Fruit fly (Drosophila melanogaster) whole organism, embryonic: ENCODE measurements around the gene CG9673.
A peak's percentile ranks its signal among the peaks of the same experiment; 100 is the strongest.

Source experiments
- Abd-B ChIP-seq: fragments of 200-800 bp; sonication (Bioruptor generic); optimal IDR thresholded peaks from 2 replicates; lab custom pipeline; 2018; ENCODE audit warnings: missing biosample characterization, mild to moderate bottlenecking, missing genetic modification characterization, moderate library complexity
- Awh ChIP-seq: fragments of 200-800 bp; sonication (Bioruptor generic); IDR thresholded peaks from 2 replicates; pipeline ENCODE4, ENCODE4 v1.3.6; 2022; ENCODE audit warnings: missing biosample characterization, missing genetic modification characterization
- C15 ChIP-seq: fragments of 200-800 bp; sonication (Bioruptor generic); IDR thresholded peaks from 3 replicates; pipeline ENCODE4 v1.3.6; 2022; ENCODE audit warnings: missing biosample characterization, missing genetic modification characterization
- CG13287 ChIP-seq: fragments of 200-800 bp; sonication (Bioruptor generic); IDR thresholded peaks from 2 replicates; pipeline ENCODE4 v1.3.6; 2022; ENCODE audit warnings: missing biosample characterization, missing genetic modification characterization; ENCODE audit not compliant: partially characterized antibody
- CG15269 ChIP-seq: fragments of 200-800 bp; sonication (Bioruptor generic); optimal IDR thresholded peaks from 2 replicates; lab custom pipeline; 2018; ENCODE audit warnings: missing biosample characterization, mild to moderate bottlenecking, missing genetic modification characterization, moderate library complexity
- CG15601 ChIP-seq: fragments of 200-800 bp; sonication (Bioruptor generic); optimal IDR thresholded peaks from 3 replicates; lab custom pipeline; 2019; ENCODE audit warnings: missing biosample characterization, mild to moderate bottlenecking, missing genetic modification characterization, moderate library complexity
- CG15696 ChIP-seq: fragments of 200-800 bp; sonication (Bioruptor generic); optimal IDR thresholded peaks from 2 replicates; lab custom pipeline; 2019; ENCODE audit warnings: missing biosample characterization, mild to moderate bottlenecking, missing genetic modification characterization, moderate library complexity
- CG17912 ChIP-seq: fragments of 200-800 bp; sonication (Bioruptor generic); optimal IDR thresholded peaks from 2 replicates; lab custom pipeline; 2018; ENCODE audit warnings: missing biosample characterization, mild to moderate bottlenecking, missing genetic modification characterization
- CG2712 ChIP-seq: fragments of 200-800 bp; optimal IDR thresholded peaks from 3 replicates; lab custom pipeline; 2019; ENCODE audit warnings: missing biosample characterization, mild to moderate bottlenecking, missing genetic modification characterization, moderate library complexity
- CG3065 ChIP-seq: fragments of 200-800 bp; sonication (Bioruptor generic); optimal IDR thresholded peaks from 2 replicates; lab custom pipeline; 2016; ENCODE audit warnings: missing biosample characterization, missing genetic modification characterization
- CG3838 ChIP-seq: fragments of 200-800 bp; sonication (Bioruptor generic); optimal IDR thresholded peaks from 3 replicates; lab custom pipeline; 2016; ENCODE audit warnings: missing biosample characterization, missing genetic modification characterization
- CG3847 ChIP-seq: fragments of 200-800 bp; sonication (Bioruptor generic); IDR thresholded peaks from 2 replicates; pipeline ENCODE4 v1.3.6; 2022; ENCODE audit warnings: missing biosample characterization, missing genetic modification characterization
- CG43689 ChIP-seq: fragments of 200-800 bp; sonication (Bioruptor generic); IDR thresholded peaks from 2 replicates; pipeline ENCODE4 v1.3.6; 2022; ENCODE audit warnings: missing biosample characterization, missing genetic modification characterization
- Dad ChIP-seq: fragments of 200-800 bp; sonication (Bioruptor generic); optimal IDR thresholded peaks from 3 replicates; lab custom pipeline; 2016; ENCODE audit warnings: missing biosample characterization, missing genetic modification characterization
- Dbx ChIP-seq: fragments of 200-800 bp; sonication (Bioruptor generic); IDR thresholded peaks from 3 replicates; pipeline ENCODE4 v1.3.6; 2022; ENCODE audit warnings: missing biosample characterization, missing genetic modification characterization
- Deaf1 ChIP-seq: fragments of 200-800 bp; optimal IDR thresholded peaks from 3 replicates; lab custom pipeline; 2019; ENCODE audit warnings: missing biosample characterization, mild to moderate bottlenecking, missing genetic modification characterization, moderate library complexity
- Elba2 ChIP-seq: fragments of 200-800 bp; sonication (Bioruptor generic); optimal IDR thresholded peaks from 3 replicates; lab custom pipeline; 2016; ENCODE audit warnings: missing biosample characterization, missing genetic modification characterization
- Fer2 ChIP-seq: fragments of 200-800 bp; sonication (Bioruptor generic); optimal IDR thresholded peaks from 2 replicates; lab custom pipeline; 2018; ENCODE audit warnings: missing biosample characterization, mild to moderate bottlenecking, missing genetic modification characterization, moderate library complexity
- H2.0 ChIP-seq: fragments of 200-800 bp; sonication (Bioruptor generic); IDR thresholded peaks from 2 replicates; pipeline ENCODE4 v1.3.6; 2022; ENCODE audit warnings: missing biosample characterization, missing genetic modification characterization
- Hmx ChIP-seq: fragments of 200-800 bp; sonication (Bioruptor generic); optimal IDR thresholded peaks from 2 replicates; lab custom pipeline; 2016; ENCODE audit warnings: missing biosample characterization, missing genetic modification characterization
- Jarid2 ChIP-seq: fragments of 200-800 bp; sonication (Bioruptor generic); optimal IDR thresholded peaks from 3 replicates; lab custom pipeline; 2017; ENCODE audit warnings: mild to moderate bottlenecking, missing biosample characterization, missing genetic modification reagents, missing genetic modification characterization
- Kr ChIP-seq: fragments of 200-800 bp; sonication (Bioruptor generic); optimal IDR thresholded peaks from 2 replicates; lab custom pipeline; 2017; ENCODE audit warnings: missing biosample characterization, mild to moderate bottlenecking, missing genetic modification characterization
- Meics ChIP-seq: fragments of 200-800 bp; sonication (Bioruptor generic); optimal IDR thresholded peaks from 2 replicates; lab custom pipeline; 2017; ENCODE audit warnings: missing biosample characterization, mild to moderate bottlenecking, missing genetic modification characterization
- Mes4 ChIP-seq: fragments of 200-800 bp; sonication (Bioruptor generic); optimal IDR thresholded peaks from 2 replicates; lab custom pipeline; 2016; ENCODE audit warnings: missing biosample characterization, missing genetic modification characterization
- NFAT ChIP-seq: fragments of 200-800 bp; sonication (Bioruptor generic); IDR thresholded peaks from 2 replicates; pipeline ENCODE4 v1.3.6; 2022; ENCODE audit warnings: missing biosample characterization, missing genetic modification characterization
- Nf-YB ChIP-seq: fragments of 200-800 bp; sonication (Bioruptor generic); optimal IDR thresholded peaks from 3 replicates; lab custom pipeline; 2019; ENCODE audit warnings: missing biosample characterization, mild to moderate bottlenecking, missing genetic modification characterization, moderate library complexity
- Optix ChIP-seq: fragments of 200-800 bp; sonication (Bioruptor generic); IDR thresholded peaks from 3 replicates; pipeline ENCODE4 v1.3.6; 2022; ENCODE audit warnings: missing biosample characterization, missing genetic modification characterization
- Rfx ChIP-seq: fragments of 200-800 bp; sonication (Bioruptor generic); IDR thresholded peaks from 2 replicates; pipeline ENCODE4 v1.3.6; 2022; ENCODE audit warnings: missing biosample characterization, missing genetic modification characterization
- Xbp1 ChIP-seq: fragments of 200-800 bp; sonication (Bioruptor generic); optimal IDR thresholded peaks from 3 replicates; lab custom pipeline; 2016; ENCODE audit warnings: missing biosample characterization, mild to moderate bottlenecking, missing genetic modification characterization
- bab2 ChIP-seq: fragments of 200-800 bp; sonication (Bioruptor generic); optimal IDR thresholded peaks from 2 replicates; lab custom pipeline; 2016; ENCODE audit warnings: missing biosample characterization, missing genetic modification characterization
- bcd ChIP-seq: fragments of 200-800 bp; sonication (Bioruptor generic); optimal IDR thresholded peaks from 2 replicates; lab custom pipeline; 2017; ENCODE audit warnings: missing biosample characterization, mild to moderate bottlenecking, missing genetic modification characterization
- bigmax ChIP-seq: fragments of 200-800 bp; sonication (Bioruptor generic); optimal IDR thresholded peaks from 2 replicates; lab custom pipeline; 2018; ENCODE audit warnings: missing biosample characterization, mild to moderate bottlenecking, missing genetic modification characterization
- br ChIP-seq: fragments of >200 bp; optimal IDR thresholded peaks from 2 replicates; lab custom pipeline; 2017
- ewg ChIP-seq: fragments of 200-800 bp; sonication (Bioruptor generic); optimal IDR thresholded peaks from 3 replicates; lab custom pipeline; 2017; ENCODE audit warnings: mild to moderate bottlenecking, missing biosample characterization, missing genetic modification reagents, missing genetic modification characterization
- gro ChIP-seq: fragments of 200-800 bp; sonication (Bioruptor generic); optimal IDR thresholded peaks from 2 replicates; lab custom pipeline; 2016; ENCODE audit warnings: missing biosample characterization, missing genetic modification characterization
- jigr1 ChIP-seq: fragments of 200-800 bp; sonication (Bioruptor generic); IDR thresholded peaks from 3 replicates; pipeline ENCODE4 v1.3.6; 2022; ENCODE audit warnings: missing biosample characterization, missing genetic modification characterization
- kay ChIP-seq: fragments of 200-800 bp; sonication (Bioruptor generic); optimal IDR thresholded peaks from 2 replicates; lab custom pipeline; 2016; ENCODE audit warnings: missing biosample characterization, missing genetic modification characterization
- lbe ChIP-seq: fragments of 200-800 bp; sonication (Bioruptor generic); optimal IDR thresholded peaks from 2 replicates; lab custom pipeline; 2016; ENCODE audit warnings: missing biosample characterization, mild to moderate bottlenecking, missing genetic modification characterization
- p53 ChIP-seq: fragments of 200-800 bp; sonication (Bioruptor generic); optimal IDR thresholded peaks from 2 replicates; lab custom pipeline; 2016; ENCODE audit warnings: missing biosample characterization, missing genetic modification characterization
- prd ChIP-seq, 3 experiments: fragments of >200 bp in 2 of 3; fragments of 200-800 bp in 1 of 3; sonication (Bioruptor generic) in 1 of 3; optimal IDR thresholded peaks in 2 of 3; IDR thresholded peaks in 1 of 3; 2 replicates in 2 of 3; 3 replicates in 1 of 3; pipeline versions ENCODE4 v1.3.6 to Lab custom; 2017 to 2022; ENCODE audit warnings: missing biosample characterization in 1 of 3, missing genetic modification characterization in 1 of 3
- repo ChIP-seq: fragments of 200-800 bp; sonication (Bioruptor generic); optimal IDR thresholded peaks from 2 replicates; lab custom pipeline; 2016; ENCODE audit warnings: missing biosample characterization, missing genetic modification characterization
- ro ChIP-seq: fragments of 200-800 bp; sonication (Bioruptor generic); IDR thresholded peaks from 2 replicates; pipeline ENCODE4 v1.3.6; 2022; ENCODE audit warnings: missing biosample characterization, missing genetic modification characterization
- sc ChIP-seq, 3 experiments: fragments of >200 bp in 2 of 3; fragments of 200-800 bp in 1 of 3; sonication (Bioruptor generic) in 1 of 3; optimal IDR thresholded peaks; 2 replicates in 2 of 3; 3 replicates in 1 of 3; lab custom pipeline; 2017; ENCODE audit warnings: mild to moderate bottlenecking in 1 of 3, missing biosample characterization in 1 of 3, missing genetic modification characterization in 1 of 3, missing genetic modification reagents in 1 of 3
- sd ChIP-seq: fragments of 200-800 bp; sonication (Bioruptor generic); optimal IDR thresholded peaks from 3 replicates; lab custom pipeline; 2018; ENCODE audit warnings: missing biosample characterization, mild to moderate bottlenecking, missing genetic modification characterization, moderate library complexity
- sens ChIP-seq: fragments of 200-800 bp; sonication (Bioruptor generic); peaks from one replicate; lab custom pipeline; 2016; ENCODE audit warnings: missing biosample characterization, missing genetic modification characterization
- sens-2 ChIP-seq: fragments of 200-800 bp; sonication (Bioruptor generic); IDR thresholded peaks from 2 replicates; pipeline ENCODE4 v1.3.6; 2022; ENCODE audit warnings: missing biosample characterization, missing genetic modification characterization
- ssp ChIP-seq: fragments of 200-800 bp; sonication (Bioruptor generic); IDR thresholded peaks from 2 replicates; pipeline ENCODE4 v1.3.6; 2022; ENCODE audit warnings: missing biosample characterization, missing genetic modification characterization
- twi ChIP-seq: fragments of 200-800 bp; optimal IDR thresholded peaks from 2 replicates; lab custom pipeline; 2019; ENCODE audit warnings: missing biosample characterization, mild to moderate bottlenecking, missing genetic modification characterization, moderate library complexity
- tx ChIP-seq: fragments of 200-800 bp; sonication (Bioruptor generic); optimal IDR thresholded peaks from 2 replicates; lab custom pipeline; 2016; ENCODE audit warnings: missing biosample characterization, missing genetic modification characterization
- vfl ChIP-seq: fragments of 200-800 bp; sonication (Bioruptor generic); optimal IDR thresholded peaks from 2 replicates; lab custom pipeline; 2016; ENCODE audit warnings: missing biosample characterization, missing genetic modification characterization
- vvl ChIP-seq: fragments of 200-800 bp; sonication (Bioruptor generic); IDR thresholded peaks from 2 replicates; pipeline ENCODE4 v1.3.6; 2022; ENCODE audit warnings: missing biosample characterization, missing genetic modification characterization
- zfh2 ChIP-seq: fragments of 200-800 bp; sonication (Bioruptor generic); optimal IDR thresholded peaks from 2 replicates; lab custom pipeline; 2016; ENCODE audit warnings: missing biosample characterization, missing genetic modification characterization

CG9673 gene

dm6 chrX:16683765-16684164 is 19.9 kb downstream of the CG9673 start, which contains the start of gene Axs (continued):
- TF ChIP-seq prd (optimal IDR thresholded peaks at IDR 0.05; lab: Kevin White, UChicago) = no peak
- no peak for TF ChIP-seq prd (GFP tag; IDR thresholded peaks at IDR 0.05; lab: Robert Waterston, UW)
- TF ChIP-seq sens-2 (GFP tag; lab: Robert Waterston, UW) = no peak
- TF ChIP-seq Nf-YB (GFP tag; lab: Kevin White, UChicago) = no peak
- no peak for TF ChIP-seq kay (GFP tag; lab: Kevin White, UChicago)
- no peak for TF ChIP-seq Awh (GFP tag; lab: Robert Waterston, UW)
- peak; percentile 77 for TF ChIP-seq CG13287 (GFP tag; lab: Robert Waterston, UW)
- no peak for TF ChIP-seq CG3065 (GFP tag; lab: Kevin White, UChicago)
- TF ChIP-seq CG17912 (GFP tag; lab: Kevin White, UChicago) = no peak
- no peak for TF ChIP-seq C15
- TF ChIP-seq lbe (GFP tag; lab: Kevin White, UChicago) = no peak
- TF ChIP-seq CG15601 (tag; lab: Kevin White, UChicago) = peak; percentile 32
- no peak for TF ChIP-seq sc (optimal IDR thresholded peaks at IDR 0.05; lab: Kevin White, UChicago)
- no peak for TF ChIP-seq sc (GFP tag; optimal IDR thresholded peaks at IDR 0.05; lab: Kevin White, UChicago)
- peak; percentile 30 for TF ChIP-seq zfh2 (GFP tag; lab: Kevin White, UChicago)
- peak; percentile 76 for TF ChIP-seq vvl (GFP tag; lab: Robert Waterston, UW)
- TF ChIP-seq Rfx (GFP tag; lab: Robert Waterston, UW) = peak; percentile 54
- no peak for TF ChIP-seq Dbx (GFP tag; lab: Robert Waterston, UW)
- no peak for TF ChIP-seq bigmax (GFP tag; lab: Kevin White, UChicago)
- TF ChIP-seq vfl (GFP tag; lab: Kevin White, UChicago) = peak; percentile 46
- TF ChIP-seq bcd (GFP tag; lab: Kevin White, UChicago) = no peak
- TF ChIP-seq H2.0 (GFP tag; lab: Robert Waterston, UW) = no peak
- TF ChIP-seq Deaf1 (tag; lab: Kevin White, UChicago) = no peak
- TF ChIP-seq NFAT = peak; percentile 40; the same call in 1 of the 2 replicates
- TF ChIP-seq Kr (GFP tag; lab: Kevin White, UChicago) = no peak
- TF ChIP-seq gro = peak; percentile 51
- no peak for TF ChIP-seq Optix
- TF ChIP-seq sd = peak; percentile 18
- TF ChIP-seq CG3838 (GFP tag; lab: Kevin White, UChicago) = no peak
- TF ChIP-seq CG15269 (tag; lab: Kevin White, UChicago) = no peak
- TF ChIP-seq Elba2 (GFP tag; lab: Kevin White, UChicago) = no peak

dm6 chrX:16678845-16679347 is 24.8 kb downstream of the CG9673 start, which contains the start of the genes CG13010 and sing:
CG13010 (minus strand) TSS chrX:16678945.
sing (plus strand) TSS chrX:16679297.
- TF ChIP-seq Jarid2 (GFP tag; lab: Kevin White, UChicago) (no peak), Fer2 (no peak), bab2 (GFP tag; lab: Kevin White, UChicago) (no peak), twi (tag; lab: Kevin White, UChicago) (peak; percentile 41), Dad (GFP tag; lab: Kevin White, UChicago) (no peak), jigr1 (GFP tag; lab: Robert Waterston, UW) (no peak), Hmx (no peak), tx (no peak), CG15696 (no peak), br (lab: Kevin White, UChicago) (no peak), ssp (GFP tag; lab: Robert Waterston, UW) (no peak), Meics (GFP tag; lab: Kevin White, UChicago) (no peak), p53 (GFP tag; lab: Kevin White, UChicago) (no peak), Mes4 (GFP tag; lab: Kevin White, UChicago) (no peak), CG3847 (no peak), ewg (GFP tag; lab: Kevin White, UChicago) (no peak), ro (GFP tag; lab: Robert Waterston, UW) (no peak), Abd-B (GFP tag; lab: Kevin White, UChicago) (no peak), CG2712 (tag; lab: Kevin White, UChicago) (peak; percentile 80), repo (GFP tag; lab: Kevin White, UChicago) (no peak), Xbp1 (GFP tag; lab: Kevin White, UChicago) (no peak), CG43689 (GFP tag; lab: Robert Waterston, UW) (no peak), sens (peak; percentile 52)
